Worm (Caenorhabditis elegans): Measurements from ENCODE around the gene par-1.

- TF ChIP-seq gmeb-2 (tag; optimal IDR thresholded peaks at IDR 0.05) (no peak), unc-86 (tag; optimal IDR thresholded peaks at IDR 0.05) (no peak), rnt-1 (tag; optimal IDR thresholded peaks at IDR 0.05) (no peak), ceh-14 (tag; optimal IDR thresholded peaks at IDR 0.05) (no peak), syd-9 (tag; optimal IDR thresholded peaks at IDR 0.05) (no peak), unc-55 (GFP tag; optimal IDR thresholded peaks at IDR 0.05) (no peak), pha-4 (tag; optimal IDR thresholded peaks at IDR 0.05) (no peak)
These were observed 71.0 kb downstream of the par-1 start, which contains the start of gene D1086.11 for ce11 chrV:14074160-14074559.
